Fruit fly (Drosophila melanogaster) Kc167 (cell line): ENCODE measurements around the gene CG17712.

Source experiments
- Myc ChIP-seq: fragments of >200 bp; optimal IDR thresholded peaks from 2 replicates; lab custom pipeline; 2017; ENCODE audit warnings: missing external identifiers
- h ChIP-seq: fragments of >200 bp; optimal IDR thresholded peaks from 3 replicates; lab custom pipeline; 2018; ENCODE audit warnings: missing external identifiers
- psq ChIP-seq: fragments of >200 bp; optimal IDR thresholded peaks from 2 replicates; lab custom pipeline; 2017; ENCODE audit warnings: missing external identifiers

- TF ChIP-seq psq (lab: Kevin White, UChicago) (no peak), Myc (lab: Kevin White, UChicago) (no peak), h (lab: Kevin White, UChicago) (no peak)
Measured at dm6 chr2L:1756351-1756750, 4.4 kb upstream of the CG17712 start, which contains the start of gene Gr22f.
